Worm (Caenorhabditis elegans) whole organism, L1 larva: ENCODE measurements around the gene C33H5.1.
A peak's percentile ranks its signal among the peaks of the same experiment; 100 is the strongest.

ENCODE experiments used
- C04F5.9 ChIP-seq: sonication (generic microtip); optimal IDR thresholded peaks from 2 replicates; lab custom pipeline; 2016; ENCODE audit warnings: missing genetic modification characterization, missing compliant biosample characterization
- Y116A8C.19 ChIP-seq: sonication (generic microtip); optimal IDR thresholded peaks from 2 replicates; lab custom pipeline; 2016; ENCODE audit warnings: missing compliant biosample characterization, missing genetic modification characterization, borderline replicate concordance
- ceh-63 ChIP-seq: fragments of 200-800 bp; sonication (Bioruptor generic); optimal IDR thresholded peaks from 2 replicates; lab custom pipeline; 2018; ENCODE audit warnings: mild to moderate bottlenecking, missing genetic modification characterization, missing compliant biosample characterization
- ceh-8 ChIP-seq: fragments of 200-800 bp; sonication (Bioruptor generic); optimal IDR thresholded peaks from 2 replicates; lab custom pipeline; 2018; ENCODE audit warnings: mild to moderate bottlenecking, missing genetic modification characterization, moderate library complexity, missing compliant biosample characterization
- ceh-82 ChIP-seq, 3 experiments: fragments of 150-350 bp in 1 of 3; sonication (generic microtip) in 2 of 3; optimal IDR thresholded peaks; 2 replicates each; lab custom pipeline; 2014 to 2017; ENCODE audit warnings: missing biosample characterization in 3 of 3, missing genetic modification characterization in 3 of 3
- ceh-88 ChIP-seq: fragments of 200-800 bp; sonication (Bioruptor generic); IDR thresholded peaks from 2 replicates; pipeline ENCODE4 v1.3.6; 2022; ENCODE audit warnings: missing genetic modification characterization, missing compliant biosample characterization
- ces-1 ChIP-seq: fragments of 150-350 bp; optimal IDR thresholded peaks from 2 replicates; lab custom pipeline; 2014; ENCODE audit warnings: missing biosample characterization, missing genetic modification reagents, missing genetic modification characterization
- dpl-1 ChIP-seq, 3 experiments: fragments of 150-350 bp in 2 of 3; sonication (generic microtip) in 1 of 3; optimal IDR thresholded peaks; 2 replicates each; lab custom pipeline; 2014 to 2017; ENCODE audit warnings: missing biosample characterization in 3 of 3, missing genetic modification characterization in 3 of 3, missing genetic modification reagents in 3 of 3
- efl-3 ChIP-seq: fragments of 200-800 bp; sonication (Bioruptor generic); optimal IDR thresholded peaks from 2 replicates; lab custom pipeline; 2018; ENCODE audit warnings: mild to moderate bottlenecking, missing genetic modification characterization, missing compliant biosample characterization
- egl-13 ChIP-seq: sonication (generic microtip); optimal IDR thresholded peaks from 2 replicates; lab custom pipeline; 2016; ENCODE audit warnings: missing genotype, missing genetic modification reagents, missing genetic modification characterization, missing compliant biosample characterization
- egl-27 ChIP-seq, 2 experiments: fragments of 150-350 bp in 1 of 2; sonication (generic microtip); optimal IDR thresholded peaks; 3 replicates each; lab custom pipeline; 2017 to 2018; ENCODE audit warnings: missing biosample characterization in 2 of 2, missing genetic modification characterization in 2 of 2, missing genetic modification reagents in 2 of 2
- elt-3 ChIP-seq, 6 experiments: fragments of 150-350 bp in 1 of 6; sonication (generic microtip); optimal IDR thresholded peaks; 2 replicates each; lab custom pipeline; 2017 to 2018; ENCODE audit warnings: missing biosample characterization in 6 of 6, missing genetic modification characterization in 6 of 6, inconsistent platforms in 1 of 6
- ets-5 ChIP-seq: fragments of 200-800 bp; sonication (Bioruptor generic); IDR thresholded peaks from 2 replicates; pipeline ENCODE4 v1.3.6; 2022; ENCODE audit warnings: missing genetic modification characterization, missing compliant biosample characterization
- fkh-8 ChIP-seq: sonication (generic microtip); optimal IDR thresholded peaks from 2 replicates; lab custom pipeline; 2016; ENCODE audit warnings: mild to moderate bottlenecking, missing genetic modification characterization, missing compliant biosample characterization
- fos-1 ChIP-seq: fragments of 150-350 bp; optimal IDR thresholded peaks from 2 replicates; lab custom pipeline; 2014; ENCODE audit warnings: missing biosample characterization, missing genetic modification characterization
- grh-1 ChIP-seq: fragments of 200-800 bp; sonication (Bioruptor generic); IDR thresholded peaks from 2 replicates; pipeline ENCODE4 v1.3.6; 2022; ENCODE audit warnings: missing genetic modification reagents, missing genetic modification characterization, missing compliant biosample characterization
- hlh-17 ChIP-seq: fragments of 200-800 bp; sonication (Bioruptor generic); optimal IDR thresholded peaks from 2 replicates; lab custom pipeline; 2018; ENCODE audit warnings: missing genetic modification characterization, mild to moderate bottlenecking, missing compliant biosample characterization, moderate library complexity, borderline replicate concordance
- hlh-4 ChIP-seq: sonication (generic microtip); optimal IDR thresholded peaks from 2 replicates; lab custom pipeline; 2016; ENCODE audit warnings: mild to moderate bottlenecking, missing genetic modification characterization, missing compliant biosample characterization
- hpl-2 ChIP-seq: fragments of 150-350 bp; optimal IDR thresholded peaks from 2 replicates; lab custom pipeline; 2014; ENCODE audit warnings: missing biosample characterization, missing genetic modification reagents, missing genetic modification characterization
- irx-1 ChIP-seq: sonication (generic microtip); optimal IDR thresholded peaks from 2 replicates; lab custom pipeline; 2016; ENCODE audit warnings: missing genetic modification characterization, missing compliant biosample characterization
- isw-1 ChIP-seq: fragments of 200-800 bp; sonication (Bioruptor generic); IDR thresholded peaks from 2 replicates; pipeline ENCODE4 v1.3.6; 2022; ENCODE audit warnings: missing genetic modification characterization, missing compliant biosample characterization
- lin-13 ChIP-seq: fragments of 150-350 bp; optimal IDR thresholded peaks from 2 replicates; lab custom pipeline; 2014; ENCODE audit warnings: missing biosample characterization, missing genetic modification reagents, missing genetic modification characterization
- lin-14 ChIP-seq: fragments of 200-800 bp; sonication (Bioruptor generic); optimal IDR thresholded peaks from 2 replicates; lab custom pipeline; 2018; ENCODE audit warnings: mild to moderate bottlenecking, missing genetic modification characterization, moderate library complexity, missing compliant biosample characterization
- lin-15B ChIP-seq: fragments of 150-350 bp; sonication (generic microtip); optimal IDR thresholded peaks from 3 replicates; lab custom pipeline; 2014; ENCODE audit warnings: missing biosample characterization, missing genetic modification characterization
- lir-3 ChIP-seq: sonication (generic microtip); optimal IDR thresholded peaks from 2 replicates; lab custom pipeline; 2016; ENCODE audit warnings: mild to moderate bottlenecking, missing genetic modification characterization, moderate library complexity, missing compliant biosample characterization; ENCODE audit not compliant: poor library complexity
- lsy-2 ChIP-seq, 2 experiments: fragments of 150-350 bp; optimal IDR thresholded peaks; 2 replicates each; lab custom pipeline; 2014; ENCODE audit warnings: missing biosample characterization in 2 of 2, missing genetic modification characterization in 2 of 2
- mep-1 ChIP-seq: fragments of 150-350 bp; optimal IDR thresholded peaks from 2 replicates; lab custom pipeline; 2014; ENCODE audit warnings: missing biosample characterization, missing genetic modification characterization
- nhr-12 ChIP-seq: sonication (generic microtip); optimal IDR thresholded peaks from 2 replicates; lab custom pipeline; 2017; ENCODE audit warnings: missing biosample characterization, missing genetic modification characterization
- nhr-19 ChIP-seq: fragments of 200-800 bp; sonication (Bioruptor generic); conservative IDR thresholded peaks from 2 replicates; pipeline ENCODE4 v1.3.6; 2022; ENCODE audit warnings: missing genetic modification characterization, missing compliant biosample characterization
- nhr-237 ChIP-seq: fragments of 150-350 bp; optimal IDR thresholded peaks from 2 replicates; lab custom pipeline; 2014; ENCODE audit warnings: missing biosample characterization, missing genetic modification characterization
- nhr-76 ChIP-seq: sonication (generic microtip); optimal IDR thresholded peaks from 2 replicates; lab custom pipeline; 2017; ENCODE audit warnings: missing biosample characterization, missing genetic modification characterization
- nhr-77 ChIP-seq: fragments of 150-350 bp; optimal IDR thresholded peaks from 2 replicates; lab custom pipeline; 2014; ENCODE audit warnings: missing biosample characterization, missing genetic modification characterization
- nhr-85 ChIP-seq: sonication (generic microtip); peaks from one replicate; lab custom pipeline; 2016; ENCODE audit warnings: missing genetic modification characterization, inconsistent platforms, missing compliant biosample characterization
- pag-3 ChIP-seq: sonication (generic microtip); optimal IDR thresholded peaks from 2 replicates; lab custom pipeline; 2017; ENCODE audit warnings: missing genetic modification characterization, mild to moderate bottlenecking, missing compliant biosample characterization, antibody characterized with exemption, borderline replicate concordance; ENCODE audit not compliant: insufficient read depth
- pqm-1 ChIP-seq: sonication (generic microtip); optimal IDR thresholded peaks from 3 replicates; lab custom pipeline; 2017; ENCODE audit warnings: missing biosample characterization, missing genetic modification characterization
- rnt-1 ChIP-seq: sonication (generic microtip); optimal IDR thresholded peaks from 2 replicates; lab custom pipeline; 2016; ENCODE audit warnings: mild to moderate bottlenecking, missing genetic modification characterization, moderate library complexity, missing compliant biosample characterization
- snpc-4 ChIP-seq: fragments of 150-350 bp; optimal IDR thresholded peaks from 2 replicates; lab custom pipeline; 2014; ENCODE audit warnings: missing biosample characterization, missing genetic modification characterization
- sptf-1 ChIP-seq: fragments of 150-350 bp; optimal IDR thresholded peaks from 2 replicates; lab custom pipeline; 2014; ENCODE audit warnings: missing biosample characterization, missing genetic modification characterization
- swsn-7 ChIP-seq: sonication (generic microtip); optimal IDR thresholded peaks from 2 replicates; lab custom pipeline; 2016; ENCODE audit warnings: missing genetic modification characterization, missing compliant biosample characterization
- unc-30 ChIP-seq: sonication (generic microtip); optimal IDR thresholded peaks from 2 replicates; lab custom pipeline; 2017; ENCODE audit warnings: missing biosample characterization, missing genetic modification characterization
- unc-62 ChIP-seq: fragments of 150-350 bp; optimal IDR thresholded peaks from 2 replicates; lab custom pipeline; 2014; ENCODE audit warnings: missing biosample characterization, missing genetic modification reagents, missing genetic modification characterization
- unc-86 ChIP-seq: sonication (generic microtip); optimal IDR thresholded peaks from 2 replicates; lab custom pipeline; 2016; ENCODE audit warnings: missing genetic modification characterization, missing compliant biosample characterization
- unc-98 ChIP-seq: fragments of 200-800 bp; sonication (Bioruptor generic); IDR thresholded peaks from 2 replicates; pipeline ENCODE4 v1.3.6; 2022; ENCODE audit warnings: missing genetic modification characterization, missing compliant biosample characterization
- vab-15 ChIP-seq: sonication (generic microtip); optimal IDR thresholded peaks from 2 replicates; lab custom pipeline; 2017; ENCODE audit warnings: missing genotype, mild to moderate bottlenecking, missing genetic modification characterization, missing compliant biosample characterization
- xbp-1 ChIP-seq: sonication (generic microtip); optimal IDR thresholded peaks from 2 replicates; lab custom pipeline; 2016; ENCODE audit warnings: missing genetic modification characterization, missing compliant biosample characterization
- zag-1 ChIP-seq: fragments of 150-350 bp; optimal IDR thresholded peaks from 2 replicates; lab custom pipeline; 2014; ENCODE audit warnings: missing biosample characterization, missing genetic modification characterization
- zip-4 ChIP-seq: fragments of 200-800 bp; sonication (Bioruptor generic); optimal IDR thresholded peaks from 2 replicates; lab custom pipeline; 2018; ENCODE audit warnings: mild to moderate bottlenecking, missing genetic modification characterization, moderate library complexity, missing compliant biosample characterization
- ztf-11 ChIP-seq, 2 experiments: sonication (generic microtip); optimal IDR thresholded peaks; 2 replicates each; lab custom pipeline; 2016 to 2017; ENCODE audit warnings: missing genetic modification characterization in 2 of 2, missing biosample characterization in 1 of 2, missing compliant biosample characterization in 1 of 2

Gene C33H5.1

DNA sequence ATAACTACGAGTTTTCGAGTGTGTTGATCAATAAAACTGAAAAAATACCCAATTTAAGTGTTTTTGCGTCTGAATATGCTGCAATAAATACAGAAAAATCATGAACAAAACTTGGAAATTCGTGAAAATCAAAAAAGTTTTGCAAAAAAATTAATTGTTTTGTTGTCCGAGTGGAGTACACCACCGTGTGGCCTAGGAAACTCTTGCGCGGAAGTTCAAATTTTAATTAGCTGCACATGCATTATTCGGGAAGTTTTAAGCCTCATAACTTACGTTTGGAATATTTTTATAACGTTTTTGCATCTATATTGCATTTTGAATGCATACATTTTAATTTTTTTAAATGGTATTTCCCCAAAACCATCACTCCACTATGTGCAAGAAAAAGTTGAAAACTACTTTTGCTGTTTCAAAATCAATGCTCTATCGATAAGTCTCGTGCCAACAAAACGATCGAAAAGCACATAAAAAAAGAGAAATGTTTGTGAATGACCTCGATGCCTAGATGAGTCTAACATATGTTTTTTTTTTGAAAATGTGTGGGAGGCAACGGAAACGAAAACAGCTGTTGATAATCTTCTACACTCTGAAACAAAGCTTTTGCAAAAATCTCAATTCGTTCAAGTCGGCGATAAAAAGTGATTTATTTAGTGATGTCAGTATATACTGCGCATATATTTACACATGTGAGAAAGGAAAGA lies 7.8 kb downstream of the C33H5.1 start (continued):
- TF ChIP-seq zip-4 (GFP tag; lab: Kevin White, UChicago): no peak
- TF ChIP-seq elt-3 (tag; optimal IDR thresholded peaks at IDR 0.05; lab: Kevin White, UChicago): peak in 1 of 6 experiments; percentile 2
- TF ChIP-seq irx-1 (tag; lab: Kevin White, UChicago): peak; percentile 69
- no peak for TF ChIP-seq ets-5 (GFP tag; lab: Robert Waterston, UW)
- TF ChIP-seq xbp-1 (tag; lab: Kevin White, UChicago): peak; percentile 49
- TF ChIP-seq unc-98 (GFP tag; lab: Robert Waterston, UW): no peak
- peak; percentile 5; the same call in 1 of the 2 replicates for TF ChIP-seq isw-1

DNA sequence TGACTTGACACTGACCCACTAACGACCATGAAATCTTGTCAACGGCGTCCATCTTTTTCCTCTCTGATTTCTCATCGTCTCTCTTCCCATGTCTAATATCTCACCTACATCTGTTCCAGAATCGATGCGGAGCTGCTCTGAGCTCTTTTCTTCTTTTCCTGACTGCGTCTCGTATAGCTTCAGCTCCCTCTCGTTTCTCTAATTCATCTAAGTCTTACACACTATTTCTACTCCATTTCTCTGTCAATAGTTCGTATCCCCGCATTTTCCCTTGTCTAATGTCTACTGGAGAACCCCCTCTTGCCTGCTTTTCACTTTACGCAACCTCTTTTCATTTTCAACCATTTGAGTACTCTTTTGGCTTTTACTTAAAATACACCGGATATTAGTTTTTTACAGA lies 9.1 kb downstream of the C33H5.1 start, which contains the start of gene ric-3:
TSS of gene ric-3 (plus strand) at position 400 of the 400 bp plus-strand sequence.
- TF ChIP-seq pqm-1 (tag; lab: Kevin White, UChicago): no peak
- TF ChIP-seq ceh-88: no peak
- TF ChIP-seq dpl-1 (GFP tag; optimal IDR thresholded peaks at IDR 0.05; lab: Kevin White, UChicago): peak; percentile 7 to 41 (median 31)
- TF ChIP-seq unc-30 (tag; lab: Kevin White, UChicago): no peak
- no peak for TF ChIP-seq grh-1
- peak; percentile 63 for TF ChIP-seq nhr-19 (GFP tag; lab: Robert Waterston, UW)
- TF ChIP-seq lin-14: peak; percentile 95
- no peak for TF ChIP-seq Y116A8C.19 (tag; lab: Kevin White, UChicago)
- TF ChIP-seq C04F5.9: no peak
- TF ChIP-seq nhr-76 (tag; lab: Kevin White, UChicago): no peak
- no peak for TF ChIP-seq sptf-1 (tag; lab: Kevin White, UChicago)
- no peak for TF ChIP-seq pag-3 (tag; lab: Kevin White, UChicago)
- TF ChIP-seq efl-3 (GFP tag; lab: Kevin White, UChicago): no peak
- peak; percentile 30 for TF ChIP-seq nhr-77 (tag; lab: Kevin White, UChicago)
- no peak for TF ChIP-seq lin-15B (tag; lab: Kevin White, UChicago)
- peak; percentile 84 for TF ChIP-seq mep-1 (tag; lab: Kevin White, UChicago)
- TF ChIP-seq ces-1 (GFP tag; lab: Kevin White, UChicago): no peak
- TF ChIP-seq egl-13 (tag; lab: Kevin White, UChicago): peak; percentile 71
- no peak for TF ChIP-seq hpl-2 (GFP tag; lab: Kevin White, UChicago)
- TF ChIP-seq rnt-1 (tag; lab: Kevin White, UChicago): peak; percentile 84
- no peak for TF ChIP-seq vab-15 (tag; lab: Kevin White, UChicago)
- no peak for TF ChIP-seq unc-62
- no peak for TF ChIP-seq hlh-17 (GFP tag; lab: Kevin White, UChicago)
- no peak for TF ChIP-seq unc-98 (GFP tag; lab: Robert Waterston, UW)
- no peak for TF ChIP-seq nhr-237 (tag; lab: Kevin White, UChicago)
- TF ChIP-seq snpc-4 (tag; lab: Kevin White, UChicago): peak; percentile 23
- TF ChIP-seq ceh-82 (tag; optimal IDR thresholded peaks at IDR 0.05; lab: Kevin White, UChicago): peak; percentile 45 to 63 (median 50)
- no peak for TF ChIP-seq ceh-63 (GFP tag; lab: Kevin White, UChicago)
- peak; percentile 23 for TF ChIP-seq zag-1 (tag; lab: Kevin White, UChicago)
- TF ChIP-seq lir-3 (tag; lab: Kevin White, UChicago): peak; percentile 31
- no peak for TF ChIP-seq ceh-8 (GFP tag; lab: Kevin White, UChicago)
- TF ChIP-seq hlh-4 (tag; lab: Kevin White, UChicago): no peak
- TF ChIP-seq ztf-11 (tag; optimal IDR thresholded peaks at IDR 0.05; lab: Kevin White, UChicago): no peak
- TF ChIP-seq lsy-2 (tag; optimal IDR thresholded peaks at IDR 0.05; lab: Kevin White, UChicago): peak; percentile 57 to 76
- peak; percentile 49 for TF ChIP-seq nhr-85 (tag; lab: Kevin White, UChicago)
- no peak for TF ChIP-seq nhr-12 (tag; lab: Kevin White, UChicago)
- peak; percentile 76 for TF ChIP-seq unc-86 (tag; lab: Kevin White, UChicago)
- peak; percentile 84 for TF ChIP-seq fkh-8 (tag; lab: Kevin White, UChicago)
- TF ChIP-seq isw-1: peak; percentile 56; the same call in 1 of the 2 replicates
- peak; percentile 73 for TF ChIP-seq swsn-7 (tag; lab: Kevin White, UChicago)
- TF ChIP-seq lin-13 (GFP tag; lab: Kevin White, UChicago): no peak
- TF ChIP-seq fos-1 (tag; lab: Kevin White, UChicago): peak; percentile 52
- no peak for TF ChIP-seq ets-5 (GFP tag; lab: Robert Waterston, UW)
- no peak for TF ChIP-seq egl-27 (tag; optimal IDR thresholded peaks at IDR 0.05; lab: Kevin White, UChicago)
- peak; percentile 48 for TF ChIP-seq irx-1 (tag; lab: Kevin White, UChicago)
